Fruit fly (Drosophila melanogaster) whole organism, embryonic: ENCODE results near the gene Cyp311a1.
A peak's percentile ranks its signal among the peaks of the same experiment; 100 is the strongest.

Experiments used
- ATbp ChIP-seq: fragments of 200-800 bp; sonication (Bioruptor generic); optimal IDR thresholded peaks from 2 replicates; lab custom pipeline; 2017; ENCODE audit warnings: missing biosample characterization, mild to moderate bottlenecking, missing genetic modification characterization, missing genetic modification reagents
- Atf-2 ChIP-seq: fragments of 200-800 bp; sonication (Bioruptor generic); optimal IDR thresholded peaks from 2 replicates; lab custom pipeline; 2016; ENCODE audit warnings: missing biosample characterization, missing genetic modification characterization
- Blimp-1 ChIP-seq: fragments of 200-800 bp; sonication (Bioruptor generic); optimal IDR thresholded peaks from 3 replicates; lab custom pipeline; 2018; ENCODE audit warnings: missing biosample characterization, missing genetic modification characterization, mild to moderate bottlenecking, moderate library complexity, missing genetic modification reagents
- CG10267 ChIP-seq: fragments of 200-800 bp; sonication (Bioruptor generic); optimal IDR thresholded peaks from 2 replicates; lab custom pipeline; 2018; ENCODE audit warnings: missing biosample characterization, mild to moderate bottlenecking, missing genetic modification characterization, moderate library complexity
- CG10979 ChIP-seq: fragments of 200-800 bp; sonication (Bioruptor generic); optimal IDR thresholded peaks from 2 replicates; lab custom pipeline; 2018; ENCODE audit warnings: missing biosample characterization, mild to moderate bottlenecking, missing genetic modification characterization, moderate library complexity
- CG12391 ChIP-seq: fragments of 200-800 bp; sonication (Bioruptor generic); optimal IDR thresholded peaks from 3 replicates; lab custom pipeline; 2018; ENCODE audit warnings: missing biosample characterization, mild to moderate bottlenecking, missing genetic modification characterization, moderate library complexity
- CG13424 ChIP-seq: fragments of 200-800 bp; sonication (Bioruptor generic); optimal IDR thresholded peaks from 2 replicates; lab custom pipeline; 2019; ENCODE audit warnings: missing biosample characterization, mild to moderate bottlenecking, missing genetic modification characterization, moderate library complexity
- CG15269 ChIP-seq: fragments of 200-800 bp; sonication (Bioruptor generic); optimal IDR thresholded peaks from 2 replicates; lab custom pipeline; 2018; ENCODE audit warnings: missing biosample characterization, mild to moderate bottlenecking, missing genetic modification characterization, moderate library complexity
- CG17359 ChIP-seq: fragments of 200-800 bp; sonication (Bioruptor generic); optimal IDR thresholded peaks from 3 replicates; lab custom pipeline; 2018; ENCODE audit warnings: missing biosample characterization, mild to moderate bottlenecking, missing genetic modification characterization, moderate library complexity
- CG17829 ChIP-seq: fragments of 200-800 bp; optimal IDR thresholded peaks from 2 replicates; lab custom pipeline; 2019; ENCODE audit warnings: missing biosample characterization, mild to moderate bottlenecking, missing genetic modification characterization, moderate library complexity
- CG18262 ChIP-seq: fragments of 200-800 bp; optimal IDR thresholded peaks from 3 replicates; lab custom pipeline; 2019; ENCODE audit warnings: missing biosample characterization, mild to moderate bottlenecking, missing genetic modification characterization, moderate library complexity
- CG2678 ChIP-seq: fragments of 200-800 bp; sonication (Bioruptor generic); optimal IDR thresholded peaks from 3 replicates; lab custom pipeline; 2019; ENCODE audit warnings: missing biosample characterization, mild to moderate bottlenecking, missing genetic modification characterization, moderate library complexity
- CG31441 ChIP-seq: fragments of 200-800 bp; sonication (Bioruptor generic); IDR thresholded peaks from 2 replicates; pipeline ENCODE4 v1.3.6; 2022; ENCODE audit warnings: missing biosample characterization, missing genetic modification characterization
- CG4360 ChIP-seq: fragments of 200-800 bp; sonication (Bioruptor generic); IDR thresholded peaks from 2 replicates; pipeline ENCODE4 v1.3.6; 2022; ENCODE audit warnings: missing biosample characterization, missing genetic modification characterization
- CG4424 ChIP-seq: fragments of 200-800 bp; sonication (Bioruptor generic); optimal IDR thresholded peaks from 3 replicates; lab custom pipeline; 2016; ENCODE audit warnings: missing biosample characterization, missing genetic modification characterization
- CG7271 ChIP-seq: fragments of 200-800 bp; sonication (Bioruptor generic); optimal IDR thresholded peaks from 2 replicates; lab custom pipeline; 2018; ENCODE audit warnings: missing biosample characterization, mild to moderate bottlenecking, missing genetic modification characterization, moderate library complexity
- CG7372 ChIP-seq: fragments of 200-800 bp; sonication (Bioruptor generic); IDR thresholded peaks from 2 replicates; pipeline ENCODE4 v1.3.6; 2022; ENCODE audit warnings: missing biosample characterization, missing genetic modification characterization
- CG7745 ChIP-seq: fragments of 200-800 bp; sonication (Bioruptor generic); optimal IDR thresholded peaks from 2 replicates; lab custom pipeline; 2018; ENCODE audit warnings: missing biosample characterization, mild to moderate bottlenecking, missing genetic modification characterization, moderate library complexity
- CG7839 ChIP-seq: fragments of 200-800 bp; sonication (Bioruptor generic); optimal IDR thresholded peaks from 3 replicates; lab custom pipeline; 2018; ENCODE audit warnings: missing biosample characterization, mild to moderate bottlenecking, missing genetic modification characterization, moderate library complexity
- CG9437 ChIP-seq: fragments of 200-800 bp; sonication (Bioruptor generic); optimal IDR thresholded peaks from 2 replicates; lab custom pipeline; 2018; ENCODE audit warnings: missing biosample characterization, mild to moderate bottlenecking, missing genetic modification characterization
- D ChIP-seq, 2 experiments: fragments of 200-800 bp in 1 of 2; fragments of >200 bp in 1 of 2; sonication (Bioruptor generic) in 1 of 2; optimal IDR thresholded peaks; 2 replicates in 1 of 2; 3 replicates in 1 of 2; lab custom pipeline; 2017; ENCODE audit warnings: mild to moderate bottlenecking in 1 of 2, missing biosample characterization in 1 of 2, missing genetic modification characterization in 1 of 2, missing genetic modification reagents in 1 of 2
- Doc2 ChIP-seq: fragments of 200-800 bp; sonication (Bioruptor generic); IDR thresholded peaks from 2 replicates; pipeline ENCODE4 v1.3.6; 2022; ENCODE audit warnings: missing biosample characterization, missing genetic modification characterization
- HLH3B ChIP-seq: fragments of 200-800 bp; sonication (Bioruptor generic); IDR thresholded peaks from 2 replicates; pipeline ENCODE4 v1.3.6; 2022; ENCODE audit warnings: missing biosample characterization, missing genetic modification characterization
- Hr51 ChIP-seq, 2 experiments: fragments of 200-800 bp; sonication (Bioruptor generic); optimal IDR thresholded peaks; 2 replicates in 1 of 2; 3 replicates in 1 of 2; lab custom pipeline; 2016 to 2018; ENCODE audit warnings: missing biosample characterization in 2 of 2, missing genetic modification characterization in 2 of 2, mild to moderate bottlenecking in 1 of 2, moderate library complexity in 1 of 2
- Jarid2 ChIP-seq: fragments of 200-800 bp; sonication (Bioruptor generic); optimal IDR thresholded peaks from 3 replicates; lab custom pipeline; 2017; ENCODE audit warnings: mild to moderate bottlenecking, missing biosample characterization, missing genetic modification reagents, missing genetic modification characterization
- Sox100B ChIP-seq: fragments of 200-800 bp; sonication (Bioruptor generic); optimal IDR thresholded peaks from 3 replicates; lab custom pipeline; 2018; ENCODE audit warnings: missing biosample characterization, mild to moderate bottlenecking, missing genetic modification characterization
- Taf1 ChIP-seq: fragments of 200-800 bp; sonication (Bioruptor generic); IDR thresholded peaks from 2 replicates; pipeline ENCODE4 v1.3.6; 2022; ENCODE audit warnings: missing biosample characterization, missing genetic modification characterization
- Xbp1 ChIP-seq: fragments of 200-800 bp; sonication (Bioruptor generic); optimal IDR thresholded peaks from 3 replicates; lab custom pipeline; 2016; ENCODE audit warnings: missing biosample characterization, mild to moderate bottlenecking, missing genetic modification characterization
- Xrp1 ChIP-seq: fragments of 200-800 bp; sonication (Bioruptor generic); IDR thresholded peaks from 2 replicates; pipeline ENCODE4 v1.3.6; 2022; ENCODE audit warnings: missing biosample characterization, missing genetic modification characterization
- dpn ChIP-seq, 2 experiments: fragments of 200-800 bp; sonication (Bioruptor generic); optimal IDR thresholded peaks; 3 replicates each; lab custom pipeline; 2016; ENCODE audit warnings: missing biosample characterization in 2 of 2, missing genetic modification characterization in 2 of 2
- esg ChIP-seq: fragments of 200-800 bp; sonication (Bioruptor generic); conservative IDR thresholded peaks from 2 replicates; pipeline ENCODE4 v1.3.6; 2022; ENCODE audit warnings: missing biosample characterization, missing genetic modification characterization
- eve ChIP-seq, 2 experiments: fragments of >200 bp; optimal IDR thresholded peaks; 2 replicates each; lab custom pipeline; 2017; ENCODE audit warnings: missing biosample characterization in 2 of 2, missing genetic modification characterization in 2 of 2
- gem ChIP-seq: fragments of 200-800 bp; sonication (Bioruptor generic); optimal IDR thresholded peaks from 2 replicates; lab custom pipeline; 2019; ENCODE audit warnings: missing biosample characterization, mild to moderate bottlenecking, missing genetic modification characterization, moderate library complexity
- grau ChIP-seq: fragments of 200-800 bp; optimal IDR thresholded peaks from 3 replicates; lab custom pipeline; 2019; ENCODE audit warnings: missing biosample characterization, mild to moderate bottlenecking, missing genetic modification characterization, moderate library complexity
- gsb ChIP-seq: fragments of 200-800 bp; sonication (Bioruptor generic); IDR thresholded peaks from 2 replicates; pipeline ENCODE4 v1.3.6; 2022; ENCODE audit warnings: missing biosample characterization, missing genetic modification characterization
- gsb-n ChIP-seq: fragments of 200-800 bp; sonication (Bioruptor generic); optimal IDR thresholded peaks from 3 replicates; lab custom pipeline; 2018; ENCODE audit warnings: missing biosample characterization, mild to moderate bottlenecking, missing genetic modification characterization
- jumu ChIP-seq: fragments of 200-800 bp; sonication (Bioruptor generic); optimal IDR thresholded peaks from 3 replicates; lab custom pipeline; 2016; ENCODE audit warnings: missing biosample characterization, missing genetic modification characterization
- mam ChIP-seq: fragments of 200-800 bp; sonication (Bioruptor generic); optimal IDR thresholded peaks from 3 replicates; lab custom pipeline; 2016; ENCODE audit warnings: missing biosample characterization, missing genetic modification characterization
- row ChIP-seq: fragments of 200-800 bp; sonication (Bioruptor generic); IDR thresholded peaks from 3 replicates; pipeline ENCODE4 v1.3.6; 2022; ENCODE audit warnings: missing biosample characterization, missing genetic modification characterization
- sisA ChIP-seq: fragments of 200-800 bp; sonication (Bioruptor generic); IDR thresholded peaks from 2 replicates; pipeline ENCODE4 v1.3.6; 2022; ENCODE audit warnings: missing biosample characterization, missing genetic modification characterization
- ssp ChIP-seq: fragments of 200-800 bp; sonication (Bioruptor generic); IDR thresholded peaks from 2 replicates; pipeline ENCODE4 v1.3.6; 2022; ENCODE audit warnings: missing biosample characterization, missing genetic modification characterization
- tap ChIP-seq: fragments of 200-800 bp; optimal IDR thresholded peaks from 3 replicates; lab custom pipeline; 2019; ENCODE audit warnings: missing biosample characterization, mild to moderate bottlenecking, missing genetic modification characterization, moderate library complexity
- tll ChIP-seq, 2 experiments: fragments of 200-800 bp in 1 of 2; fragments of >200 bp in 1 of 2; sonication (Bioruptor generic) in 1 of 2; optimal IDR thresholded peaks; 2 replicates each; lab custom pipeline; 2017 to 2019; ENCODE audit warnings: missing biosample characterization in 2 of 2, missing genetic modification characterization in 2 of 2, mild to moderate bottlenecking in 1 of 2, moderate library complexity in 1 of 2
- unc-4 ChIP-seq: fragments of 200-800 bp; sonication (Bioruptor generic); IDR thresholded peaks from 2 replicates; pipeline ENCODE4 v1.3.6; 2022; ENCODE audit warnings: missing biosample characterization, missing genetic modification characterization; ENCODE audit not compliant: partially characterized antibody
- unpg ChIP-seq: fragments of 200-800 bp; sonication (Bioruptor generic); optimal IDR thresholded peaks from 3 replicates; lab custom pipeline; 2018; ENCODE audit warnings: missing biosample characterization, mild to moderate bottlenecking, missing genetic modification characterization, moderate library complexity
- wek ChIP-seq: fragments of 200-800 bp; sonication (Bioruptor generic); optimal IDR thresholded peaks from 3 replicates; lab custom pipeline; 2018; ENCODE audit warnings: missing biosample characterization, mild to moderate bottlenecking, missing genetic modification characterization, moderate library complexity

Cyp311a1 gene

DNA sequence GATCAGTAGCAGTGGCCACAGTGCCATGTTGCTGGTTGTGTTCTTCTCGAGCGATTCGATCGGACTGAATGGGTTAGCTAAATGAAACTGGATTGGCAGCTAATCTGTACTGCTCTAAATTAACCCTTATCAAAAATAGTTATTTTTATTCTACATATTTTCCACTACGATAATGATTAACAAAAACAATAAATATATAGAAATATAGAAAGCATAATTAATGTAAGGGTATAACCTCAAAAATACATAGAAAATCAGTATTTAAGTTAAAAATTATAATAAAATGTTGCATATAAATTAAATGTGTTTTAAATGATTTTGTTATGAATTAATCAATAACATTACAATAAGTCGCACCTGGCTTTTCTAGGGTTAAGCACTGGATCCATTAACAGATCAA, at the start of gene Cyp311a1:
TSS of gene Cyp311a1 (minus strand) at position 66 of the 400 bp plus-strand sequence.
- TF ChIP-seq Blimp-1 (GFP tag; lab: Kevin White, UChicago) (no peak), CG17359 (tag; lab: Kevin White, UChicago) (no peak), row (GFP tag; lab: Robert Waterston, UW) (peak; percentile 17; the same call in 1 of the 3 replicates), CG7745 (no peak), unc-4 (GFP tag; lab: Robert Waterston, UW) (no peak)

DNA sequence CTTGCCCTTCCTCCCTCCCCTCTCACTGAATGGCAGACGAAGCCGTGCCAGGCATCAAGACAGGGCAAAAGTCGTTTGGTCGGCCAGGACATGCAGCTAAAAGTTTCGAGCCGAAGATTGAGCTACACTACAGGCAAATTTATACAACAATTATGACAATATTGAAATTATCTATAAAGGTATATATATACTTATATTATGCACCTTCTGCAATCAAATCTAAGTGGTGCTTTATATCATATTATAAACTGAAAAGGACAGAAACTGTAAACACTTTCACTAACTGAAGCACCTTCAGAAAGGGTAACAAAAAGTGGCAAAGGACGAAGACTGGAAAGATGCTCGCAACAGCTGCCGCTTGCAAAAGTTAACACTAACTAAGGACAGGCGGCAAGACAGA, 45.0 kb upstream of the Cyp311a1 start:
- TF ChIP-seq unpg (GFP tag; lab: Kevin White, UChicago), result peak; percentile 24
- TF ChIP-seq CG7839 (tag; lab: Kevin White, UChicago), result peak; percentile 40
- no peak for TF ChIP-seq Jarid2
- TF ChIP-seq CG4360 (GFP tag; lab: Robert Waterston, UW), result no peak
- TF ChIP-seq Doc2, result no peak
- TF ChIP-seq tll (GFP tag; optimal IDR thresholded peaks at IDR 0.05; lab: Kevin White, UChicago), result no peak
- TF ChIP-seq CG2678, result peak; percentile 59
- TF ChIP-seq gem (tag; lab: Kevin White, UChicago), result peak; percentile 55
- TF ChIP-seq sisA (GFP tag; lab: Robert Waterston, UW), result 0 out of 2 replicates have a peak, but pooled peaks have one; percentile 5
- TF ChIP-seq jumu, result no peak
- no peak for TF ChIP-seq dpn (GFP tag; optimal IDR thresholded peaks at IDR 0.05; lab: Kevin White, UChicago)
- no peak for TF ChIP-seq mam (GFP tag; lab: Kevin White, UChicago)
- TF ChIP-seq Atf-2 (GFP tag; lab: Kevin White, UChicago), result no peak
- TF ChIP-seq ATbp (GFP tag; lab: Kevin White, UChicago), result peak; percentile 43
- TF ChIP-seq esg, result no peak
- peak; percentile 43 for TF ChIP-seq CG10979 (tag; lab: Kevin White, UChicago)
- TF ChIP-seq CG17829 (tag; lab: Kevin White, UChicago), result peak; percentile 14
- TF ChIP-seq gsb, result no peak
- peak; percentile 45 for TF ChIP-seq Blimp-1 (GFP tag; lab: Kevin White, UChicago)
- peak; percentile 2 for TF ChIP-seq Sox100B (GFP tag; lab: Kevin White, UChicago)
- peak; percentile 37 for TF ChIP-seq grau (tag; lab: Kevin White, UChicago)
- no peak for TF ChIP-seq CG7271 (tag; lab: Kevin White, UChicago)
- peak; percentile 43; the same call in 1 of the 2 replicates for TF ChIP-seq Xrp1
- TF ChIP-seq wek (GFP tag; lab: Kevin White, UChicago), result no peak
- TF ChIP-seq CG10267 (tag; lab: Kevin White, UChicago), result peak; percentile 14
- TF ChIP-seq CG15269 (tag; lab: Kevin White, UChicago), result peak; percentile 4
- peak; percentile 57 for TF ChIP-seq row (GFP tag; lab: Robert Waterston, UW)
- no peak for TF ChIP-seq D (optimal IDR thresholded peaks at IDR 0.05; lab: Kevin White, UChicago)
- TF ChIP-seq D (GFP tag; optimal IDR thresholded peaks at IDR 0.05; lab: Kevin White, UChicago), result peak; percentile 25
- TF ChIP-seq CG31441 (GFP tag; lab: Robert Waterston, UW), result peak; percentile 33; the same call in 1 of the 2 replicates
- no peak for TF ChIP-seq CG9437 (GFP tag; lab: Kevin White, UChicago)
- TF ChIP-seq Taf1 (GFP tag; lab: Robert Waterston, UW), result no peak
- TF ChIP-seq CG12391, result peak; percentile 18
- TF ChIP-seq unc-4 (GFP tag; lab: Robert Waterston, UW), result no peak
- peak in 1 of 2 experiments; percentile 28 for TF ChIP-seq eve (GFP tag; optimal IDR thresholded peaks at IDR 0.05; lab: Kevin White, UChicago)
- TF ChIP-seq CG13424 (tag; lab: Kevin White, UChicago), result peak; percentile 41
- TF ChIP-seq HLH3B (GFP tag; lab: Robert Waterston, UW), result 0 out of 2 replicates have a peak, but pooled peaks have one; percentile 23
- TF ChIP-seq gsb-n, result peak; percentile 0
- TF ChIP-seq tap (tag; lab: Kevin White, UChicago), result peak; percentile 10
- TF ChIP-seq Hr51 (GFP tag; optimal IDR thresholded peaks at IDR 0.05; lab: Kevin White, UChicago), result peak in 1 of 2 experiments; percentile 55
- TF ChIP-seq CG4424 (GFP tag; lab: Kevin White, UChicago), result peak; percentile 6
- TF ChIP-seq Xbp1 (GFP tag; lab: Kevin White, UChicago), result peak; percentile 12
- TF ChIP-seq CG7372 (GFP tag; lab: Robert Waterston, UW), result no peak
- TF ChIP-seq CG18262, result peak; percentile 23
- TF ChIP-seq ssp (GFP tag; lab: Robert Waterston, UW), result no peak
